Fruit fly (Drosophila melanogaster) whole organism, embryonic: Measurements from ENCODE around the gene CG43867.

ENCODE experiments used
- ATbp ChIP-seq: fragments of 200-800 bp; sonication (Bioruptor generic); optimal IDR thresholded peaks from 2 replicates; lab custom pipeline; 2017; ENCODE audit warnings: missing biosample characterization, mild to moderate bottlenecking, missing genetic modification characterization, missing genetic modification reagents
- C15 ChIP-seq: fragments of 200-800 bp; sonication (Bioruptor generic); IDR thresholded peaks from 3 replicates; pipeline ENCODE4 v1.3.6; 2022; ENCODE audit warnings: missing biosample characterization, missing genetic modification characterization
- CG11560 ChIP-seq: fragments of 200-800 bp; sonication (Bioruptor generic); IDR thresholded peaks from 3 replicates; pipeline ENCODE4 v1.3.6; 2022; ENCODE audit warnings: missing biosample characterization, missing genetic modification characterization
- CG12071 ChIP-seq: fragments of 200-800 bp; sonication (Bioruptor generic); optimal IDR thresholded peaks from 3 replicates; lab custom pipeline; 2018; ENCODE audit warnings: missing biosample characterization, mild to moderate bottlenecking, missing genetic modification characterization
- CG12219 ChIP-seq: fragments of 200-800 bp; sonication (Bioruptor generic); optimal IDR thresholded peaks from 3 replicates; lab custom pipeline; 2018; ENCODE audit warnings: missing biosample characterization, mild to moderate bottlenecking, missing genetic modification characterization
- CG13424 ChIP-seq: fragments of 200-800 bp; sonication (Bioruptor generic); optimal IDR thresholded peaks from 2 replicates; lab custom pipeline; 2019; ENCODE audit warnings: missing biosample characterization, mild to moderate bottlenecking, missing genetic modification characterization, moderate library complexity
- CG14050 ChIP-seq: fragments of 200-800 bp; sonication (Bioruptor generic); IDR thresholded peaks from 3 replicates; pipeline ENCODE4 v1.3.6; 2022; ENCODE audit warnings: missing biosample characterization, missing genetic modification characterization
- CG15696 ChIP-seq: fragments of 200-800 bp; sonication (Bioruptor generic); optimal IDR thresholded peaks from 2 replicates; lab custom pipeline; 2019; ENCODE audit warnings: missing biosample characterization, mild to moderate bottlenecking, missing genetic modification characterization, moderate library complexity
- CG1603 ChIP-seq: fragments of 200-800 bp; sonication (Bioruptor generic); optimal IDR thresholded peaks from 2 replicates; lab custom pipeline; 2019; ENCODE audit warnings: missing biosample characterization, mild to moderate bottlenecking, missing genetic modification characterization, moderate library complexity
- CG17912 ChIP-seq: fragments of 200-800 bp; sonication (Bioruptor generic); optimal IDR thresholded peaks from 2 replicates; lab custom pipeline; 2018; ENCODE audit warnings: missing biosample characterization, mild to moderate bottlenecking, missing genetic modification characterization
- CG18599 ChIP-seq: fragments of 200-800 bp; sonication (Bioruptor generic); optimal IDR thresholded peaks from 3 replicates; lab custom pipeline; 2017; ENCODE audit warnings: missing biosample characterization, missing genetic modification characterization, mild to moderate bottlenecking, moderate library complexity, missing genetic modification reagents
- CG2116 ChIP-seq: fragments of 200-800 bp; sonication (Bioruptor generic); optimal IDR thresholded peaks from 3 replicates; lab custom pipeline; 2018; ENCODE audit warnings: missing biosample characterization, mild to moderate bottlenecking, missing genetic modification characterization
- CG30020 ChIP-seq: fragments of 200-800 bp; optimal IDR thresholded peaks from 2 replicates; lab custom pipeline; 2019; ENCODE audit warnings: missing biosample characterization, mild to moderate bottlenecking, missing genetic modification characterization, moderate library complexity
- CG3163 ChIP-seq: fragments of 200-800 bp; sonication (Bioruptor generic); optimal IDR thresholded peaks from 3 replicates; lab custom pipeline; 2016; ENCODE audit warnings: missing biosample characterization, missing genetic modification characterization
- CG3407 ChIP-seq: fragments of 200-800 bp; sonication (Bioruptor generic); optimal IDR thresholded peaks from 2 replicates; lab custom pipeline; 2018; ENCODE audit warnings: missing biosample characterization, mild to moderate bottlenecking, missing genetic modification characterization
- CG3838 ChIP-seq: fragments of 200-800 bp; sonication (Bioruptor generic); optimal IDR thresholded peaks from 3 replicates; lab custom pipeline; 2016; ENCODE audit warnings: missing biosample characterization, missing genetic modification characterization
- CG4854 ChIP-seq: fragments of 200-800 bp; sonication (Bioruptor generic); optimal IDR thresholded peaks from 2 replicates; lab custom pipeline; 2016; ENCODE audit warnings: missing biosample characterization, missing genetic modification characterization, inconsistent platforms
- CG6254 ChIP-seq: fragments of 200-800 bp; sonication (Bioruptor generic); optimal IDR thresholded peaks from 3 replicates; lab custom pipeline; 2017; ENCODE audit warnings: mild to moderate bottlenecking, missing biosample characterization, missing genetic modification reagents, missing genetic modification characterization
- CG7987 ChIP-seq: fragments of 200-800 bp; sonication (Bioruptor generic); optimal IDR thresholded peaks from 2 replicates; lab custom pipeline; 2018; ENCODE audit warnings: missing biosample characterization, mild to moderate bottlenecking, missing genetic modification characterization, moderate library complexity
- Doc2 ChIP-seq: fragments of 200-800 bp; sonication (Bioruptor generic); IDR thresholded peaks from 2 replicates; pipeline ENCODE4 v1.3.6; 2022; ENCODE audit warnings: missing biosample characterization, missing genetic modification characterization
- Hmr ChIP-seq: fragments of 200-800 bp; sonication (Bioruptor generic); optimal IDR thresholded peaks from 3 replicates; lab custom pipeline; 2017; ENCODE audit warnings: mild to moderate bottlenecking, missing biosample characterization, missing genetic modification reagents, missing genetic modification characterization
- Kr ChIP-seq: fragments of 200-800 bp; sonication (Bioruptor generic); optimal IDR thresholded peaks from 2 replicates; lab custom pipeline; 2017; ENCODE audit warnings: missing biosample characterization, mild to moderate bottlenecking, missing genetic modification characterization
- Meics ChIP-seq: fragments of 200-800 bp; sonication (Bioruptor generic); optimal IDR thresholded peaks from 2 replicates; lab custom pipeline; 2017; ENCODE audit warnings: missing biosample characterization, mild to moderate bottlenecking, missing genetic modification characterization
- Ravus ChIP-seq: fragments of 200-800 bp; sonication (Bioruptor generic); IDR thresholded peaks from 2 replicates; pipeline ENCODE4 v1.3.6; 2022; ENCODE audit warnings: missing biosample characterization, missing genetic modification characterization
- Sry-δ ChIP-seq: fragments of 200-800 bp; sonication (Bioruptor generic); optimal IDR thresholded peaks from 2 replicates; lab custom pipeline; 2016; ENCODE audit warnings: missing biosample characterization, missing genetic modification characterization
- Trl ChIP-seq, 3 experiments: fragments of >200 bp in 2 of 3; fragments of 200-800 bp in 1 of 3; sonication (Bioruptor generic) in 1 of 3; optimal IDR thresholded peaks; 2 replicates in 1 of 3; 3 replicates in 2 of 3; lab custom pipeline; 2016 to 2017; ENCODE audit warnings: missing biosample characterization in 1 of 3, missing genetic modification characterization in 1 of 3
- Usf ChIP-seq: fragments of 200-800 bp; sonication (Bioruptor generic); optimal IDR thresholded peaks from 2 replicates; lab custom pipeline; 2017; ENCODE audit warnings: missing genotype, missing biosample characterization, missing genetic modification characterization
- aop ChIP-seq: fragments of 200-800 bp; sonication (Bioruptor generic); IDR thresholded peaks from 2 replicates; pipeline ENCODE4 v1.3.6; 2022; ENCODE audit warnings: missing biosample characterization, missing genetic modification characterization
- cas ChIP-seq: fragments of 200-800 bp; sonication (Bioruptor generic); IDR thresholded peaks from 2 replicates; pipeline ENCODE4 v1.3.6; 2022; ENCODE audit warnings: missing biosample characterization, missing genetic modification characterization
- chn ChIP-seq: fragments of 200-800 bp; sonication (Bioruptor generic); optimal IDR thresholded peaks from 2 replicates; lab custom pipeline; 2016; ENCODE audit warnings: missing biosample characterization, missing genetic modification characterization
- crp ChIP-seq, 2 experiments: fragments of 200-800 bp; sonication (Bioruptor generic); optimal IDR thresholded peaks; 2 replicates in 1 of 2; 3 replicates in 1 of 2; lab custom pipeline; 2017; ENCODE audit warnings: missing biosample characterization in 2 of 2, missing genetic modification characterization in 2 of 2, mild to moderate bottlenecking in 1 of 2, moderate library complexity in 1 of 2
- cwo ChIP-seq: fragments of 200-800 bp; sonication (Bioruptor generic); optimal IDR thresholded peaks from 3 replicates; lab custom pipeline; 2017; ENCODE audit warnings: missing biosample characterization, missing genetic modification characterization, mild to moderate bottlenecking, moderate library complexity, missing genetic modification reagents
- ems ChIP-seq: fragments of 200-800 bp; sonication (Bioruptor generic); optimal IDR thresholded peaks from 3 replicates; lab custom pipeline; 2016; ENCODE audit warnings: missing biosample characterization, missing genetic modification characterization
- gem ChIP-seq: fragments of 200-800 bp; sonication (Bioruptor generic); optimal IDR thresholded peaks from 2 replicates; lab custom pipeline; 2019; ENCODE audit warnings: missing biosample characterization, mild to moderate bottlenecking, missing genetic modification characterization, moderate library complexity
- lov ChIP-seq, 2 experiments: fragments of 200-800 bp in 1 of 2; fragments of >200 bp in 1 of 2; sonication (Bioruptor generic) in 1 of 2; IDR thresholded peaks in 1 of 2; optimal IDR thresholded peaks in 1 of 2; 2 replicates in 1 of 2; 3 replicates in 1 of 2; pipeline versions ENCODE4 v1.3.6 to Lab custom; 2017 to 2022; ENCODE audit warnings: missing biosample characterization in 1 of 2, missing genetic modification characterization in 1 of 2
- nom ChIP-seq: fragments of 200-800 bp; sonication (Bioruptor generic); optimal IDR thresholded peaks from 2 replicates; lab custom pipeline; 2017; ENCODE audit warnings: missing biosample characterization, missing genetic modification characterization, mild to moderate bottlenecking, moderate library complexity, missing genetic modification reagents
- p53 ChIP-seq: fragments of 200-800 bp; sonication (Bioruptor generic); optimal IDR thresholded peaks from 2 replicates; lab custom pipeline; 2016; ENCODE audit warnings: missing biosample characterization, missing genetic modification characterization
- pan ChIP-seq, 4 experiments: fragments of >200 bp in 3 of 4; fragments of 200-800 bp in 1 of 4; sonication (Bioruptor generic) in 1 of 4; optimal IDR thresholded peaks in 3 of 4; IDR thresholded peaks in 1 of 4; 2 replicates each; pipeline versions ENCODE4 v1.3.6 to Lab custom; 2017 to 2022; ENCODE audit warnings: missing biosample characterization in 2 of 4, missing genetic modification characterization in 2 of 4, mixed read lengths in 1 of 4
- pfk ChIP-seq: fragments of 200-800 bp; sonication (Bioruptor generic); optimal IDR thresholded peaks from 2 replicates; lab custom pipeline; 2018; ENCODE audit warnings: missing biosample characterization, mild to moderate bottlenecking, missing genetic modification characterization, moderate library complexity
- pho ChIP-seq: fragments of 200-800 bp; sonication (Bioruptor generic); optimal IDR thresholded peaks from 2 replicates; lab custom pipeline; 2016; ENCODE audit warnings: missing biosample characterization, missing genetic modification characterization
- pros ChIP-seq: fragments of 200-800 bp; sonication (Bioruptor generic); optimal IDR thresholded peaks from 3 replicates; lab custom pipeline; 2019; ENCODE audit warnings: missing biosample characterization, mild to moderate bottlenecking, missing genetic modification characterization, moderate library complexity
- scrt ChIP-seq: fragments of 200-800 bp; sonication (Bioruptor generic); optimal IDR thresholded peaks from 2 replicates; lab custom pipeline; 2018; ENCODE audit warnings: missing biosample characterization, mild to moderate bottlenecking, missing genetic modification characterization, moderate library complexity
- sens ChIP-seq: fragments of 200-800 bp; sonication (Bioruptor generic); peaks from one replicate; lab custom pipeline; 2016; ENCODE audit warnings: missing biosample characterization, missing genetic modification characterization
- sens-2 ChIP-seq: fragments of 200-800 bp; sonication (Bioruptor generic); IDR thresholded peaks from 2 replicates; pipeline ENCODE4 v1.3.6; 2022; ENCODE audit warnings: missing biosample characterization, missing genetic modification characterization
- sima ChIP-seq: fragments of 200-800 bp; sonication (Bioruptor generic); optimal IDR thresholded peaks from 2 replicates; lab custom pipeline; 2016; ENCODE audit warnings: missing biosample characterization, missing genetic modification characterization
- slp2 ChIP-seq: fragments of 200-800 bp; sonication (Bioruptor generic); optimal IDR thresholded peaks from 2 replicates; lab custom pipeline; 2016; ENCODE audit warnings: missing biosample characterization, missing genetic modification characterization
- tin ChIP-seq: fragments of 200-800 bp; sonication (Bioruptor generic); optimal IDR thresholded peaks from 3 replicates; lab custom pipeline; 2016; ENCODE audit warnings: missing biosample characterization, missing genetic modification characterization
- tio ChIP-seq: fragments of 200-800 bp; sonication (Bioruptor generic); optimal IDR thresholded peaks from 2 replicates; lab custom pipeline; 2017; ENCODE audit warnings: missing biosample characterization, missing genetic modification characterization, inconsistent platforms
- wek ChIP-seq: fragments of 200-800 bp; sonication (Bioruptor generic); optimal IDR thresholded peaks from 3 replicates; lab custom pipeline; 2018; ENCODE audit warnings: missing biosample characterization, mild to moderate bottlenecking, missing genetic modification characterization, moderate library complexity

CG43867 gene

dm6 chrX:767928-768327, 159.8 kb downstream of the CG43867 start (continued):
- no peak for TF ChIP-seq CG12219 (GFP tag; lab: Kevin White, UChicago)
- TF ChIP-seq CG1603: peak; percentile 17
- TF ChIP-seq sima (GFP tag; lab: Kevin White, UChicago): no peak
- no peak for TF ChIP-seq Usf (GFP tag; lab: Kevin White, UChicago)
- peak; percentile 19 for TF ChIP-seq gem (tag; lab: Kevin White, UChicago)
- TF ChIP-seq lov (optimal IDR thresholded peaks at IDR 0.05; lab: Kevin White, UChicago): no peak
- TF ChIP-seq lov (GFP tag; IDR thresholded peaks at IDR 0.05; lab: Robert Waterston, UW): 0 out of 3 replicates have a peak, but pooled peaks have one; percentile 27
- TF ChIP-seq CG13424: no peak
- no peak for TF ChIP-seq ems (GFP tag; lab: Kevin White, UChicago)
- TF ChIP-seq Ravus (GFP tag; lab: Robert Waterston, UW): no peak
- TF ChIP-seq tio (GFP tag; lab: Kevin White, UChicago): no peak
- peak; percentile 11 for TF ChIP-seq CG12071
- no peak for TF ChIP-seq CG11560 (tag; lab: Robert Waterston, UW)
- TF ChIP-seq p53 (GFP tag; lab: Kevin White, UChicago): no peak
- TF ChIP-seq CG7987 (GFP tag; lab: Kevin White, UChicago): peak; percentile 11
- TF ChIP-seq crp (GFP tag; optimal IDR thresholded peaks at IDR 0.05; lab: Kevin White, UChicago): no peak
- TF ChIP-seq cwo (GFP tag; lab: Kevin White, UChicago): no peak
- TF ChIP-seq Kr (GFP tag; lab: Kevin White, UChicago): no peak
- TF ChIP-seq Meics (GFP tag; lab: Kevin White, UChicago): peak; percentile 14
- no peak for TF ChIP-seq C15 (GFP tag; lab: Robert Waterston, UW)
- peak; percentile 60 for TF ChIP-seq nom (GFP tag; lab: Kevin White, UChicago)
- TF ChIP-seq pan (optimal IDR thresholded peaks at IDR 0.05; lab: Kevin White, UChicago): no peak
- TF ChIP-seq pan (GFP tag; optimal IDR thresholded peaks at IDR 0.05 in 1 of 2, IDR thresholded peaks at IDR 0.05 in 1 of 2): peak in 1 of 2 experiments; percentile 19
- TF ChIP-seq CG18599: peak; percentile 25
- TF ChIP-seq CG6254 (GFP tag; lab: Kevin White, UChicago): no peak
- TF ChIP-seq CG3163 (GFP tag; lab: Kevin White, UChicago): no peak
- no peak for TF ChIP-seq aop (GFP tag; lab: Robert Waterston, UW)
- peak; percentile 6 for TF ChIP-seq scrt (GFP tag; lab: Kevin White, UChicago)
- TF ChIP-seq Doc2 (GFP tag; lab: Robert Waterston, UW): no peak
- no peak for TF ChIP-seq CG2116 (GFP tag; lab: Kevin White, UChicago)
- no peak for TF ChIP-seq Sry-δ (GFP tag; lab: Kevin White, UChicago)
- no peak for TF ChIP-seq cas (GFP tag; lab: Robert Waterston, UW)
- no peak for TF ChIP-seq pfk (GFP tag; lab: Kevin White, UChicago)
- no peak for TF ChIP-seq CG14050 (GFP tag; lab: Robert Waterston, UW)
- TF ChIP-seq tin (GFP tag; lab: Kevin White, UChicago): no peak
- TF ChIP-seq sens (GFP tag; lab: Kevin White, UChicago): peak; percentile 66
- no peak for TF ChIP-seq sens-2 (GFP tag; lab: Robert Waterston, UW)
- TF ChIP-seq ATbp (GFP tag; lab: Kevin White, UChicago): peak; percentile 64
- TF ChIP-seq pho (GFP tag; lab: Kevin White, UChicago): peak; percentile 8
- no peak for TF ChIP-seq slp2 (GFP tag; lab: Kevin White, UChicago)
- no peak for TF ChIP-seq CG17912 (GFP tag; lab: Kevin White, UChicago)
- no peak for TF ChIP-seq CG30020 (tag; lab: Kevin White, UChicago)
- TF ChIP-seq CG4854: no peak
- peak; percentile 21 for TF ChIP-seq CG15696 (tag; lab: Kevin White, UChicago)
- no peak for TF ChIP-seq pros (GFP tag; lab: Kevin White, UChicago)
- no peak for TF ChIP-seq CG3838 (GFP tag; lab: Kevin White, UChicago)
- peak; percentile 33 for TF ChIP-seq wek (GFP tag; lab: Kevin White, UChicago)
- peak; percentile 4 for TF ChIP-seq CG3407 (GFP tag; lab: Kevin White, UChicago)
- no peak for TF ChIP-seq chn
- no peak for TF ChIP-seq Trl (optimal IDR thresholded peaks at IDR 0.05; lab: Kevin White, UChicago)
- no peak for TF ChIP-seq Trl (GFP tag; optimal IDR thresholded peaks at IDR 0.05; lab: Kevin White, UChicago)
- TF ChIP-seq Hmr (GFP tag; lab: Kevin White, UChicago): peak; percentile 37
